Worm (Caenorhabditis elegans) whole organism, late embryonic: ENCODE measurements around the gene clec-38.

ENCODE experiments used
- C08G9.2 ChIP-seq: sonication (generic microtip); optimal IDR thresholded peaks from 2 replicates; lab custom pipeline; 2016; ENCODE audit warnings: mild to moderate bottlenecking, missing genetic modification characterization, moderate library complexity, missing compliant biosample characterization
- C38D4.7 ChIP-seq: fragments of 200-800 bp; sonication (Bioruptor generic); optimal IDR thresholded peaks from 2 replicates; lab custom pipeline; 2018; ENCODE audit warnings: mild to moderate bottlenecking, missing genetic modification characterization, moderate library complexity, missing compliant biosample characterization
- F13H6.1 ChIP-seq: sonication (generic microtip); optimal IDR thresholded peaks from 2 replicates; lab custom pipeline; 2016; ENCODE audit warnings: missing genetic modification characterization, missing compliant biosample characterization
- K02D7.2 ChIP-seq: sonication (generic microtip); optimal IDR thresholded peaks from 2 replicates; lab custom pipeline; 2017; ENCODE audit warnings: mild to moderate bottlenecking, missing genetic modification characterization, missing compliant biosample characterization
- ahr-1 ChIP-seq: sonication (generic microtip); optimal IDR thresholded peaks from 2 replicates; lab custom pipeline; 2016; ENCODE audit warnings: missing genetic modification characterization, missing compliant biosample characterization
- ceh-2 ChIP-seq: sonication (generic microtip); optimal IDR thresholded peaks from 2 replicates; lab custom pipeline; 2016; ENCODE audit warnings: missing genotype, missing genetic modification characterization, missing compliant biosample characterization
- ceh-22 ChIP-seq: sonication (generic microtip); optimal IDR thresholded peaks from 2 replicates; lab custom pipeline; 2017; ENCODE audit warnings: missing biosample characterization, missing genetic modification characterization
- ceh-24 ChIP-seq: sonication (generic microtip); optimal IDR thresholded peaks from 2 replicates; lab custom pipeline; 2016; ENCODE audit warnings: mild to moderate bottlenecking, missing genetic modification characterization, missing compliant biosample characterization
- ceh-30 ChIP-seq: fragments of 150-350 bp; optimal IDR thresholded peaks from 2 replicates; lab custom pipeline; 2014; ENCODE audit warnings: missing biosample characterization, missing genetic modification characterization
- ceh-45 ChIP-seq: fragments of 200-800 bp; sonication (Bioruptor generic); IDR thresholded peaks from 2 replicates; pipeline ENCODE4 v1.3.6; 2022; ENCODE audit warnings: missing genetic modification reagents, missing genetic modification characterization, missing compliant biosample characterization
- ceh-48 ChIP-seq: sonication (generic microtip); optimal IDR thresholded peaks from 2 replicates; lab custom pipeline; 2016; ENCODE audit warnings: missing genetic modification characterization, inconsistent platforms, missing compliant biosample characterization
- dve-1 ChIP-seq: sonication (generic microtip); optimal IDR thresholded peaks from 2 replicates; lab custom pipeline; 2017; ENCODE audit warnings: antibody characterized with exemption, mild to moderate bottlenecking, missing genetic modification characterization, missing compliant biosample characterization
- elt-2 ChIP-seq: sonication (generic microtip); optimal IDR thresholded peaks from 2 replicates; lab custom pipeline; 2016; ENCODE audit warnings: missing genetic modification reagents, missing genetic modification characterization, missing compliant biosample characterization
- elt-4 ChIP-seq: sonication (generic microtip); optimal IDR thresholded peaks from 2 replicates; lab custom pipeline; 2016; ENCODE audit warnings: missing genetic modification characterization, missing compliant biosample characterization
- eyg-1 ChIP-seq: sonication (generic microtip); optimal IDR thresholded peaks from 2 replicates; lab custom pipeline; 2016; ENCODE audit warnings: missing genotype, missing genetic modification characterization, missing compliant biosample characterization
- fkh-6 ChIP-seq: sonication (generic microtip); optimal IDR thresholded peaks from 2 replicates; lab custom pipeline; 2016; ENCODE audit warnings: missing genetic modification characterization, missing compliant biosample characterization
- hlh-15 ChIP-seq: sonication (generic microtip); optimal IDR thresholded peaks from 2 replicates; lab custom pipeline; 2016; ENCODE audit warnings: missing genetic modification characterization, missing compliant biosample characterization
- hlh-30 ChIP-seq: sonication (generic microtip); optimal IDR thresholded peaks from 2 replicates; lab custom pipeline; 2017; ENCODE audit warnings: antibody characterized with exemption, missing genetic modification characterization, missing compliant biosample characterization; ENCODE audit not compliant: insufficient read depth
- lim-6 ChIP-seq: sonication (generic microtip); optimal IDR thresholded peaks from 2 replicates; lab custom pipeline; 2016; ENCODE audit warnings: missing genetic modification characterization, missing compliant biosample characterization
- lin-11 ChIP-seq: fragments of 200-800 bp; sonication (Bioruptor generic); optimal IDR thresholded peaks from 2 replicates; lab custom pipeline; 2018; ENCODE audit warnings: mild to moderate bottlenecking, missing genetic modification characterization, missing compliant biosample characterization
- mec-3 ChIP-seq: sonication (generic microtip); optimal IDR thresholded peaks from 2 replicates; lab custom pipeline; 2016; ENCODE audit warnings: borderline replicate concordance, missing genetic modification characterization, missing compliant biosample characterization
- nhr-11 ChIP-seq: fragments of 150-350 bp; optimal IDR thresholded peaks from 2 replicates; lab custom pipeline; 2014; ENCODE audit warnings: missing biosample characterization, missing genetic modification characterization
- nhr-232 ChIP-seq: sonication (generic microtip); optimal IDR thresholded peaks from 2 replicates; lab custom pipeline; 2016; ENCODE audit warnings: missing genetic modification characterization, missing compliant biosample characterization
- npax-4 ChIP-seq: sonication (generic microtip); optimal IDR thresholded peaks from 2 replicates; lab custom pipeline; 2016; ENCODE audit warnings: missing genetic modification characterization, missing compliant biosample characterization
- odd-2 ChIP-seq: sonication (generic microtip); optimal IDR thresholded peaks from 2 replicates; lab custom pipeline; 2017; ENCODE audit warnings: antibody characterized with exemption, mild to moderate bottlenecking, missing genetic modification characterization, missing compliant biosample characterization
- pag-3 ChIP-seq: sonication (generic microtip); optimal IDR thresholded peaks from 2 replicates; lab custom pipeline; 2016; ENCODE audit warnings: missing compliant biosample characterization, missing genetic modification characterization, borderline replicate concordance
- pax-1 ChIP-seq: fragments of 150-350 bp; optimal IDR thresholded peaks from 2 replicates; lab custom pipeline; 2014; ENCODE audit warnings: missing biosample characterization, missing genetic modification characterization
- pha-2 ChIP-seq: sonication (generic microtip); optimal IDR thresholded peaks from 2 replicates; lab custom pipeline; 2017; ENCODE audit warnings: mild to moderate bottlenecking, missing genetic modification characterization, missing compliant biosample characterization
- pqm-1 ChIP-seq: sonication (generic microtip); optimal IDR thresholded peaks from 2 replicates; lab custom pipeline; 2016; ENCODE audit warnings: missing genetic modification characterization, missing compliant biosample characterization
- pros-1 ChIP-seq: fragments of 150-350 bp; optimal IDR thresholded peaks from 2 replicates; lab custom pipeline; 2014; ENCODE audit warnings: missing biosample characterization, missing genetic modification reagents, missing genetic modification characterization
- ref-2 ChIP-seq: sonication (generic microtip); optimal IDR thresholded peaks from 2 replicates; lab custom pipeline; 2016; ENCODE audit warnings: missing genetic modification characterization, missing compliant biosample characterization
- rnt-1 ChIP-seq: sonication (generic microtip); optimal IDR thresholded peaks from 2 replicates; lab custom pipeline; 2016; ENCODE audit warnings: missing genetic modification characterization, missing compliant biosample characterization
- sdc-2 ChIP-seq: sonication (generic microtip); optimal IDR thresholded peaks from 2 replicates; lab custom pipeline; 2016; ENCODE audit warnings: missing genotype, missing genetic modification characterization, missing compliant biosample characterization
- sox-4 ChIP-seq: sonication (generic microtip); optimal IDR thresholded peaks from 2 replicates; lab custom pipeline; 2017; ENCODE audit warnings: mild to moderate bottlenecking, missing genetic modification characterization, inconsistent platforms, missing compliant biosample characterization
- ttx-3 ChIP-seq: sonication (generic microtip); optimal IDR thresholded peaks from 2 replicates; lab custom pipeline; 2016; ENCODE audit warnings: missing genetic modification reagents, missing genetic modification characterization, missing compliant biosample characterization
- unc-42 ChIP-seq: sonication (generic microtip); optimal IDR thresholded peaks from 2 replicates; lab custom pipeline; 2016; ENCODE audit warnings: missing genotype, missing genetic modification characterization, missing compliant biosample characterization
- unc-55 ChIP-seq: sonication (generic microtip); optimal IDR thresholded peaks from 2 replicates; lab custom pipeline; 2017; ENCODE audit warnings: missing biosample characterization, missing genetic modification reagents, missing genetic modification characterization
- unc-86 ChIP-seq: sonication (generic microtip); optimal IDR thresholded peaks from 2 replicates; lab custom pipeline; 2016; ENCODE audit warnings: missing genetic modification characterization, missing compliant biosample characterization
- zip-5 ChIP-seq: sonication (generic microtip); optimal IDR thresholded peaks from 2 replicates; lab custom pipeline; 2016; ENCODE audit warnings: missing genetic modification characterization, missing compliant biosample characterization

clec-38 gene

ce11 chrV:16742123-16742522, 6.7 kb upstream of the clec-38 start, which contains the start of gene T25E12.6:
Gene T25E12.6, plus strand, starts transcription at chrV:16742423.
- TF ChIP-seq F13H6.1 (tag; lab: Kevin White, UChicago) (no peak), lim-6 (tag; lab: Kevin White, UChicago) (no peak), ceh-30 (tag; lab: Kevin White, UChicago) (no peak), sox-4 (tag; lab: Kevin White, UChicago) (no peak), C38D4.7 (GFP tag; lab: Kevin White, UChicago) (no peak), hlh-15 (tag; lab: Kevin White, UChicago) (no peak), K02D7.2 (no peak), ceh-24 (tag; lab: Kevin White, UChicago) (no peak), C08G9.2 (tag; lab: Kevin White, UChicago) (no peak), ref-2 (no peak)
- TF ChIP-seq, all 69 proteins: peak for 0

ce11 chrV:16739100-16739499, 3.7 kb upstream of the clec-38 start, which contains the start of the genes clec-29 and clec-39:
Gene clec-29, minus strand, starts transcription at chrV:16739200.
Gene clec-39, plus strand, starts transcription at chrV:16739268.
- TF ChIP-seq ceh-22, result no peak
- TF ChIP-seq hlh-15 (tag; lab: Kevin White, UChicago), result no peak
- TF ChIP-seq ceh-2 (tag; lab: Kevin White, UChicago), result no peak
- TF ChIP-seq C08G9.2 (tag; lab: Kevin White, UChicago), result no peak
- no peak for TF ChIP-seq fkh-6
- TF ChIP-seq hlh-30 (tag; lab: Kevin White, UChicago), result no peak
- no peak for TF ChIP-seq pha-2 (tag; lab: Kevin White, UChicago)
- no peak for TF ChIP-seq pag-3 (tag; lab: Kevin White, UChicago)
- no peak for TF ChIP-seq eyg-1 (tag; lab: Kevin White, UChicago)
- TF ChIP-seq pqm-1 (tag; lab: Kevin White, UChicago), result no peak
- no peak for TF ChIP-seq mec-3 (tag; lab: Kevin White, UChicago)
- no peak for TF ChIP-seq K02D7.2
- TF ChIP-seq ttx-3 (tag; lab: Kevin White, UChicago), result no peak
- no peak for TF ChIP-seq ceh-45
- no peak for TF ChIP-seq unc-86 (tag; lab: Kevin White, UChicago)
- TF ChIP-seq odd-2 (tag; lab: Kevin White, UChicago), result no peak
- no peak for TF ChIP-seq nhr-11 (tag; lab: Kevin White, UChicago)
- TF ChIP-seq pax-1, result no peak
- no peak for TF ChIP-seq ahr-1 (tag; lab: Kevin White, UChicago)

ce11 chrV:16733681-16734080, 1.7 kb downstream of the clec-38 start, which contains the start of gene T25E12.16:
Gene T25E12.16, minus strand, starts transcription at chrV:16733781.
- TF ChIP-seq zip-5 (tag; lab: Kevin White, UChicago), result no peak
- no peak for TF ChIP-seq nhr-232 (tag; lab: Kevin White, UChicago)
- no peak for TF ChIP-seq ref-2
- TF ChIP-seq npax-4, result no peak
- no peak for TF ChIP-seq ceh-45
- no peak for TF ChIP-seq mec-3 (tag; lab: Kevin White, UChicago)
- TF ChIP-seq sox-4 (tag; lab: Kevin White, UChicago), result no peak
- TF ChIP-seq lin-11 (tag; lab: Kevin White, UChicago), result no peak
- TF ChIP-seq hlh-30 (tag; lab: Kevin White, UChicago), result no peak
- TF ChIP-seq pros-1, result no peak
- no peak for TF ChIP-seq unc-42

- no peak for TF ChIP-seq fkh-6
- no peak for TF ChIP-seq ceh-45
- TF ChIP-seq unc-55 (GFP tag; lab: Kevin White, UChicago), result no peak
- TF ChIP-seq elt-2, result no peak
- no peak for TF ChIP-seq elt-4 (tag; lab: Kevin White, UChicago)
Measured at ce11 chrV:16731600-16731999, 3.8 kb downstream of the clec-38 start, which contains the start of gene srz-100. Gene srz-100, plus strand, starts transcription at chrV:16731900.

- TF ChIP-seq dve-1 (tag; lab: Kevin White, UChicago) (no peak), rnt-1 (no peak), odd-2 (tag; lab: Kevin White, UChicago) (no peak), unc-86 (tag; lab: Kevin White, UChicago) (no peak), sdc-2 (tag; lab: Kevin White, UChicago) (no peak), pax-1 (no peak), hlh-15 (tag; lab: Kevin White, UChicago) (no peak), elt-4 (tag; lab: Kevin White, UChicago) (no peak), ceh-48 (tag; lab: Kevin White, UChicago) (no peak), ceh-30 (tag; lab: Kevin White, UChicago) (no peak), ceh-2 (tag; lab: Kevin White, UChicago) (no peak), nhr-11 (tag; lab: Kevin White, UChicago) (no peak)
Measured at ce11 chrV:16729961-16730360, 5.5 kb downstream of the clec-38 start, which contains the start of gene srz-99. Gene srz-99, plus strand, starts transcription at chrV:16730261.
